Worm (Caenorhabditis elegans) whole organism, L2 larva: ENCODE data around the gene F32D8.15.

ENCODE experiments used
- C34F6.9 ChIP-seq: fragments of 150-350 bp; optimal IDR thresholded peaks from 2 replicates; lab custom pipeline; 2014; ENCODE audit warnings: missing biosample characterization, missing genetic modification characterization
- F13H6.1 ChIP-seq: sonication (generic microtip); optimal IDR thresholded peaks from 2 replicates; lab custom pipeline; 2016; ENCODE audit warnings: missing genetic modification characterization, missing compliant biosample characterization
- Y55F3AM.14 ChIP-seq: fragments of 200-800 bp; sonication (Bioruptor generic); optimal IDR thresholded peaks from 2 replicates; lab custom pipeline; 2018; ENCODE audit warnings: mild to moderate bottlenecking, missing genetic modification characterization, missing compliant biosample characterization
- aly-2 ChIP-seq: fragments of 150-350 bp; optimal IDR thresholded peaks from 2 replicates; lab custom pipeline; 2014; ENCODE audit warnings: missing biosample characterization, missing genetic modification characterization
- ama-1 ChIP-seq: fragments of 150-350 bp; optimal IDR thresholded peaks from 2 replicates; lab custom pipeline; 2018; ENCODE audit warnings: inconsistent platforms
- blmp-1 ChIP-seq: sonication (generic microtip); optimal IDR thresholded peaks from 2 replicates; lab custom pipeline; 2017; ENCODE audit warnings: missing genetic modification characterization, mild to moderate bottlenecking, missing compliant biosample characterization, antibody characterized with exemption, moderate library complexity; ENCODE audit not compliant: insufficient read depth
- ceh-16 ChIP-seq: fragments of 150-350 bp; optimal IDR thresholded peaks from 2 replicates; lab custom pipeline; 2014; ENCODE audit warnings: missing biosample characterization, missing genetic modification characterization
- crh-2 ChIP-seq: sonication (generic microtip); optimal IDR thresholded peaks from 2 replicates; lab custom pipeline; 2017; ENCODE audit warnings: missing biosample characterization, missing genetic modification characterization
- dmd-4 ChIP-seq: sonication (generic microtip); optimal IDR thresholded peaks from 2 replicates; lab custom pipeline; 2017; ENCODE audit warnings: missing biosample characterization, missing genetic modification characterization
- elt-3 ChIP-seq: sonication (generic microtip); optimal IDR thresholded peaks from 2 replicates; lab custom pipeline; 2017; ENCODE audit warnings: missing biosample characterization, missing genetic modification characterization
- fos-1 ChIP-seq: fragments of 150-350 bp; optimal IDR thresholded peaks from 2 replicates; lab custom pipeline; 2014; ENCODE audit warnings: missing biosample characterization, missing genetic modification characterization
- lin-13 ChIP-seq: fragments of 150-350 bp; optimal IDR thresholded peaks from 2 replicates; lab custom pipeline; 2014; ENCODE audit warnings: missing biosample characterization, missing genetic modification reagents, missing genetic modification characterization
- lin-39 ChIP-seq: fragments of 150-350 bp; optimal IDR thresholded peaks from 2 replicates; lab custom pipeline; 2014; ENCODE audit warnings: missing biosample characterization, missing genetic modification reagents, missing genetic modification characterization
- lsy-2 ChIP-seq, 2 experiments: fragments of 150-350 bp in 1 of 2; sonication (generic microtip) in 1 of 2; optimal IDR thresholded peaks; 2 replicates each; lab custom pipeline; 2014 to 2017; ENCODE audit warnings: missing biosample characterization in 2 of 2, missing genetic modification characterization in 2 of 2
- mab-5 ChIP-seq: fragments of 150-350 bp; optimal IDR thresholded peaks from 2 replicates; lab custom pipeline; 2014; ENCODE audit warnings: missing biosample characterization, missing genetic modification characterization
- mbf-1 ChIP-seq: sonication (generic microtip); optimal IDR thresholded peaks from 2 replicates; lab custom pipeline; 2017; ENCODE audit warnings: missing biosample characterization, missing genetic modification characterization
- mdl-1 ChIP-seq, 2 experiments: fragments of 150-350 bp in 1 of 2; sonication (generic microtip) in 1 of 2; optimal IDR thresholded peaks; 2 replicates each; lab custom pipeline; 2017; ENCODE audit warnings: missing biosample characterization in 2 of 2, missing genetic modification characterization in 2 of 2
- nhr-10 ChIP-seq: sonication (generic microtip); optimal IDR thresholded peaks from 2 replicates; lab custom pipeline; 2017; ENCODE audit warnings: missing biosample characterization, missing genetic modification characterization
- nhr-11 ChIP-seq: fragments of 150-350 bp; optimal IDR thresholded peaks from 2 replicates; lab custom pipeline; 2014; ENCODE audit warnings: missing biosample characterization, missing genetic modification characterization
- nhr-12 ChIP-seq: fragments of 150-350 bp; optimal IDR thresholded peaks from 2 replicates; lab custom pipeline; 2014; ENCODE audit warnings: missing biosample characterization, missing genetic modification characterization
- nhr-129 ChIP-seq: fragments of 150-350 bp; optimal IDR thresholded peaks from 2 replicates; lab custom pipeline; 2014; ENCODE audit warnings: missing biosample characterization, missing genetic modification characterization
- nhr-21 ChIP-seq: fragments of 150-350 bp; optimal IDR thresholded peaks from 2 replicates; lab custom pipeline; 2014; ENCODE audit warnings: missing biosample characterization, missing genetic modification characterization
- nhr-23 ChIP-seq: fragments of 150-350 bp; optimal IDR thresholded peaks from 2 replicates; lab custom pipeline; 2014; ENCODE audit warnings: missing biosample characterization, missing genetic modification reagents, missing genetic modification characterization
- nhr-25 ChIP-seq: fragments of 150-350 bp; sonication (generic microtip); optimal IDR thresholded peaks from 3 replicates; lab custom pipeline; 2014; ENCODE audit warnings: missing biosample characterization, missing genetic modification characterization
- nhr-6 ChIP-seq: fragments of 150-350 bp; optimal IDR thresholded peaks from 2 replicates; lab custom pipeline; 2014; ENCODE audit warnings: missing biosample characterization, missing genetic modification characterization
- nhr-77 ChIP-seq: fragments of 150-350 bp; optimal IDR thresholded peaks from 2 replicates; lab custom pipeline; 2014; ENCODE audit warnings: missing biosample characterization, missing genetic modification characterization
- sem-4 ChIP-seq: fragments of 150-350 bp; optimal IDR thresholded peaks from 2 replicates; lab custom pipeline; 2014; ENCODE audit warnings: missing biosample characterization, missing genetic modification reagents, missing genetic modification characterization
- skn-1 ChIP-seq: sonication (generic microtip); optimal IDR thresholded peaks from 2 replicates; lab custom pipeline; 2017; ENCODE audit warnings: missing biosample characterization, missing genetic modification characterization
- sma-3 ChIP-seq: sonication (generic microtip); optimal IDR thresholded peaks from 2 replicates; lab custom pipeline; 2016; ENCODE audit warnings: missing genetic modification reagents, missing genetic modification characterization, missing compliant biosample characterization
- snpc-4 ChIP-seq: fragments of 150-350 bp; optimal IDR thresholded peaks from 2 replicates; lab custom pipeline; 2014; ENCODE audit warnings: missing biosample characterization, missing genetic modification characterization
- unc-39 ChIP-seq: fragments of 150-350 bp; optimal IDR thresholded peaks from 2 replicates; lab custom pipeline; 2014; ENCODE audit warnings: missing biosample characterization, missing genetic modification characterization
- unc-55 ChIP-seq: fragments of 150-350 bp; sonication (generic microtip); optimal IDR thresholded peaks from 3 replicates; lab custom pipeline; 2014; ENCODE audit warnings: missing biosample characterization, missing genetic modification reagents, missing genetic modification characterization
- zag-1 ChIP-seq: fragments of 150-350 bp; optimal IDR thresholded peaks from 2 replicates; lab custom pipeline; 2014; ENCODE audit warnings: missing biosample characterization, missing genetic modification characterization
- ztf-1 ChIP-seq: fragments of 200-800 bp; sonication (Bioruptor generic); conservative IDR thresholded peaks from 2 replicates; pipeline ENCODE4 v1.3.6; 2022; ENCODE audit warnings: missing genetic modification characterization, missing compliant biosample characterization
- ztf-11 ChIP-seq: sonication (generic microtip); optimal IDR thresholded peaks from 2 replicates; lab custom pipeline; 2017; ENCODE audit warnings: missing biosample characterization, missing genetic modification characterization
- ztf-4 ChIP-seq: fragments of 150-350 bp; optimal IDR thresholded peaks from 2 replicates; lab custom pipeline; 2014; ENCODE audit warnings: missing biosample characterization, missing genetic modification characterization

Gene F32D8.15

ce11 chrV:10941150-10941549, 37.3 kb downstream of the F32D8.15 start, which contains the start of gene F17C11.26:
TSS of gene F17C11.26 (plus strand) at chrV:10941450.
- TF ChIP-seq unc-55 (GFP tag; lab: Kevin White, UChicago) (no peak), nhr-23 (no peak)
- TF ChIP-seq, all 48 proteins: peak for 0

- TF ChIP-seq skn-1 (tag; lab: Kevin White, UChicago) (no peak), nhr-21 (tag; lab: Kevin White, UChicago) (no peak), zag-1 (no peak), ztf-4 (no peak), aly-2 (tag; lab: Kevin White, UChicago) (no peak), F13H6.1 (tag; lab: Kevin White, UChicago) (no peak), nhr-6 (no peak)
- TF ChIP-seq, all 48 proteins: peak for 0
Measured at ce11 chrV:10942161-10942560, 38.3 kb downstream of the F32D8.15 start, which contains the start of gene zip-9. TSS of gene zip-9 (plus strand) at chrV:10942461.

- TF ChIP-seq lin-39 (tag; lab: Kevin White, UChicago) (no peak), lsy-2 (tag; optimal IDR thresholded peaks at IDR 0.05; lab: Kevin White, UChicago) (peak in 1 of 2 experiments; percentile 15), aly-2 (tag; lab: Kevin White, UChicago) (no peak)
Measured at ce11 chrV:10944903-10945302, 41.1 kb downstream of the F32D8.15 start.

- TF ChIP-seq elt-3 (tag; lab: Kevin White, UChicago) (no peak), nhr-21 (tag; lab: Kevin White, UChicago) (no peak), nhr-25 (no peak), ama-1 (lab: Kevin White, UChicago) (no peak), unc-55 (GFP tag; lab: Kevin White, UChicago) (no peak), nhr-23 (no peak), nhr-77 (no peak), nhr-12 (tag; lab: Kevin White, UChicago) (no peak), lin-13 (GFP tag; lab: Kevin White, UChicago) (no peak), ztf-1 (no peak)
Measured at ce11 chrV:10947210-10947609, 43.4 kb downstream of the F32D8.15 start.

ce11 chrV:10947930-10948329, 44.1 kb downstream of the F32D8.15 start, which contains the start of gene F17C11.2:
TSS of gene F17C11.2 (plus strand) at chrV:10948230.
- TF ChIP-seq snpc-4 (tag; lab: Kevin White, UChicago) (no peak), nhr-23 (no peak), ceh-16 (tag; lab: Kevin White, UChicago) (no peak), nhr-10 (no peak), nhr-25 (no peak), nhr-11 (tag; lab: Kevin White, UChicago) (no peak), blmp-1 (tag; lab: Kevin White, UChicago) (no peak), ztf-1 (no peak), Y55F3AM.14 (GFP tag; lab: Kevin White, UChicago) (no peak), nhr-129 (tag; lab: Kevin White, UChicago) (no peak), F13H6.1 (tag; lab: Kevin White, UChicago) (no peak), ztf-11 (tag; lab: Kevin White, UChicago) (no peak), dmd-4 (tag; lab: Kevin White, UChicago) (no peak), mab-5 (tag; lab: Kevin White, UChicago) (no peak), crh-2 (tag; lab: Kevin White, UChicago) (no peak), C34F6.9 (tag; lab: Kevin White, UChicago) (no peak)

- TF ChIP-seq nhr-23 (no peak), sma-3 (GFP tag; lab: Kevin White, UChicago) (no peak), unc-55 (GFP tag; lab: Kevin White, UChicago) (no peak), F13H6.1 (tag; lab: Kevin White, UChicago) (no peak), fos-1 (tag; lab: Kevin White, UChicago) (no peak), unc-39 (tag; lab: Kevin White, UChicago) (no peak), sem-4 (tag; lab: Kevin White, UChicago) (no peak), dmd-4 (tag; lab: Kevin White, UChicago) (no peak), snpc-4 (tag; lab: Kevin White, UChicago) (no peak), lsy-2 (tag; optimal IDR thresholded peaks at IDR 0.05; lab: Kevin White, UChicago) (no peak), mdl-1 (tag; optimal IDR thresholded peaks at IDR 0.05; lab: Kevin White, UChicago) (no peak), mbf-1 (no peak), nhr-129 (tag; lab: Kevin White, UChicago) (no peak), ama-1 (lab: Kevin White, UChicago) (no peak), C34F6.9 (tag; lab: Kevin White, UChicago) (no peak), lin-39 (tag; lab: Kevin White, UChicago) (no peak)
Measured at ce11 chrV:10949511-10949910, 45.7 kb downstream of the F32D8.15 start, which contains the start of gene col-153. TSS of gene col-153 (plus strand) at chrV:10949811.
